Fruit fly (Drosophila melanogaster): ENCODE data around the gene CG1440.

Gene CG1440

DNA sequence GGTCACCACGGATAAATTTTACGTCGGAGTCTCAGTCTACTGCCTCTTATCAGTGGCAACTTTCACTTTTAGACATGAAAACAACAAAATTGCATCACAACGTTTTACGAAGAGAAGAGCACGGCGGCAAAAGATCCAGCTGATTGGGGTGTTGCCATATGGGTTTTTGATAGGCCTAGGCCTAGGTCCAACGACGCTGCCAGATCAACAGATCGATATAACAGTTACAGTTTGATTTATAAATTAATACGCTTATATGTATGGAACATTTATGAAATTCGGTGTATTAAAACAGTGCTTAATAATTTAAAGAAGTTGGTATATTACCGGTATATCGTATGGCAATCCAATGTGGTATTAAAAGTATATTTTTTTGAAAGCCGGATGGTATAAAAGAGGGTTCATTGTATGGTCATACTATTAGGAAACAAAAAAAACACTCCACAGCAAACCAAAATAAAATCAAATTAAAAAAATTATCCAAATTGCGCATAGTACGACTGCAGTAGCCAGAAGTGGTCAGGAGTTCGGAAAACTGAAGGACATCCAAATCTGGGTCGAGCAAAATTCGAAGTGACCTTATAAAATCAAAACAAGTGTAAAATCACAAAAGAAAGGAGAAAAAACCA lies at the start of gene CG1440:
Gene CG1440, plus strand, starts transcription at position 402 of the 629 bp plus-strand sequence.
- no peak for TF ChIP-seq h (optimal IDR thresholded peaks at IDR 0.05)
- no peak for TF ChIP-seq psq (optimal IDR thresholded peaks at IDR 0.05)
- no peak for TF ChIP-seq insv (optimal IDR thresholded peaks at IDR 0.05)
- no peak for TF ChIP-seq Sin3A (optimal IDR thresholded peaks at IDR 0.05)
- no peak for TF ChIP-seq ttk (optimal IDR thresholded peaks at IDR 0.05)

dm6 chrX:8396611-8397010 lies 40.2 kb upstream of the CG1440 start:
- TF ChIP-seq Myc (optimal IDR thresholded peaks at IDR 0.05) = no peak
- TF ChIP-seq ttk (optimal IDR thresholded peaks at IDR 0.05) = no peak

DNA sequence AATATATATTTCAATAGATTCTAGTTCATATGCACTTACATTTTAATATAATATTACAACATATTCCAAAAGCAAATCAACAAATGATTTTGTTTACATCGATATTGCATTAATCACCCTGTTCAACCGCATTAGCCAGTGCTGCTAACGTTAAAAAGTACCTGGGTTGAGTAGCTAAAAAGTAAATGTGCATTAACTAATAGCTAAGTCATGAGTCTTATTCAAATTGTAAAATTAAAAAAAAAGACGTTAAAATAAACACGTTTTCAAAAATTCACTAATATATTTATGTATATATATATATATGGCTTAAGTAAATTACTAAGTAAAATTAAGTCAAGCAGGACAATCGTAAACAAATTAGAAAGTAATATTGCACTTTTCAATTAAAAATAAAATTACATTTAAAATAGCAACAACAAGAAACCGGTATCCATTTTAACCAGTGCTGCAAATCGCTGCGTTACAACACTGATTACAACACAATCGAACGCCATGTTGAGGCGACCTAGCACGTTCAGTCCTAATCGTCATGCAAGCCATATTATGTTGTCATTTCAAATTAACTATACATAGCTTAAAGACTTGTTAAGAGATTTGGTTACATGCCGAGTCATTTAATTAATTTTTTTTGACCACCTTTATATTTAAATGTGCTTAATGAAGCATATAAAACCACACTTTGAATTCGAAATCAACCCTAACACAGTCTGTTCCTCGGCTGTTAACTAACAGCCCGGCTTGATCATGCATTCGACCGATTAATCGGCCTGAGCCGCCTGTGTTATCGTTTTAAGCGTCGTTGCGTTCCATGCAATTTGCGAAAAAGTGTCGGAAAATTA lies 38.5 kb upstream of the CG1440 start, which contains the start of gene CG10555:
Gene CG10555, plus strand, starts transcription at position 764 of the 842 bp plus-strand sequence.
- TF ChIP-seq h (optimal IDR thresholded peaks at IDR 0.05) (no peak), insv (optimal IDR thresholded peaks at IDR 0.05) (no peak), psq (optimal IDR thresholded peaks at IDR 0.05) (no peak), Sin3A (optimal IDR thresholded peaks at IDR 0.05) (no peak), ttk (optimal IDR thresholded peaks at IDR 0.05) (no peak), Myc (optimal IDR thresholded peaks at IDR 0.05) (no peak)

DNA sequence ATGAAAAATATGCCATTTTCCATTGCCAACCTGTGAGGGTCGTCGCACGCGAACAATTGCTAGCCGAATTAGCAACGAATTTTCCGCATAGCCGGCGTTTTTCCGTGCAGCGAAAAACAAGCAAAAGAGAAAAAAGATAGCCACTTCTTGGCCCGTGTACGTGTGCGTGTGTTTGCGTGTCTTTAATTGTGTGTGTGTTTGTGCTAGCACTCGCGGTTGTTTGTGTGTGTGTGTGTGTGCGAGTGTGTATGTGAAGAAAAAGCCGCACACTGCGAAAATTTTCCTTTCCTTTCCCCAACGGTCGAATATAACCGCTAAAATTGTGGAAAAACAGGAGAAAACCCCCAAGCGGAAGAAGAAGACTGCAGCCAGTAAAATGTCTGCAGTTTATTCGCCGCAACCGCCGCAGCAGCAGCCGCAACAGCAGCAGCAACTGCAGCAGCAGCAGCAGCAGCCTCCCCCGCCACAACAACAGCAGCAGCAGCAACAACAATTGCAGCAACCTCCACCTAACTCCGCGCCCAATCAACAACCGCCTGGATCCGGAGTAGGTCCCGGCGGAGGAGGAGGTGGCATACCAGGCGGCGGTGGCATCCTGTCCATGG lies 37.7 kb upstream of the CG1440 start:
- no peak for TF ChIP-seq Sin3A (optimal IDR thresholded peaks at IDR 0.05)
- TF ChIP-seq insv (optimal IDR thresholded peaks at IDR 0.05) = no peak
- no peak for TF ChIP-seq Myc (optimal IDR thresholded peaks at IDR 0.05)
- TF ChIP-seq psq (optimal IDR thresholded peaks at IDR 0.05) = no peak
- TF ChIP-seq ttk (optimal IDR thresholded peaks at IDR 0.05) = no peak
- no peak for TF ChIP-seq h (optimal IDR thresholded peaks at IDR 0.05)

DNA sequence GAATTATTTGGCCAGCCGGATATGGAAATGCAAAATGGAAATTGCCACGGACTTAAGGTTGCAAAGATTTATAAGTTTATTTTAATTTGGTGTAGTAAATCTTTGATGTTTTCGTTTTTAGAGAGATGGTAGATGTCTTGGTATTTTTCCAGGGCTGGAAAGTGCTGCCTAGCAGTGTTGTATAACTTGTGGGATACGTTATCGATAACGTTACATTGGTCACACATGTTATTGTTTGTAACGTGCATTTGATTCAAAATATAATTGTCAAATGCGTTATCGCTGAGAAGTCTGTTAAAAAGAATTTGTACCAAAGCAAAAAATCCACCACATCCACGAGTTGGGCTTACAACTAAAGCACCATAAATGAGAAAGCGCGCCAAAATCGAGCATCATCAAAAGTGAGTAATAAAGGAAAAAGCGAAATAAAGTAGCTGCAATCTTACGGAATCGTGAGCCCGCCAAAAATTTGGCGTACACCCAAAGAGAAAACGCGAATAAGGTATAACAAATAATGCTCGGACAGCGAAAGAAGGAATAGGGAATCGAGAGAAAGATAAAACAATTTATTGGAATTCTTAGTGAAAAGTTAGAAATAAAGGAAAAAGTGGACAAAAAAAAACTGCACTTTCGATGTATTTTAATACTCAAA lies 29.6 kb upstream of the CG1440 start, which contains the start of gene PIG-T:
Gene PIG-T, minus strand, starts transcription at position 140 of the 652 bp plus-strand sequence.
- TF ChIP-seq Sin3A (optimal IDR thresholded peaks at IDR 0.05) (no peak), psq (optimal IDR thresholded peaks at IDR 0.05) (no peak), ttk (optimal IDR thresholded peaks at IDR 0.05) (no peak), h (optimal IDR thresholded peaks at IDR 0.05) (no peak)

DNA sequence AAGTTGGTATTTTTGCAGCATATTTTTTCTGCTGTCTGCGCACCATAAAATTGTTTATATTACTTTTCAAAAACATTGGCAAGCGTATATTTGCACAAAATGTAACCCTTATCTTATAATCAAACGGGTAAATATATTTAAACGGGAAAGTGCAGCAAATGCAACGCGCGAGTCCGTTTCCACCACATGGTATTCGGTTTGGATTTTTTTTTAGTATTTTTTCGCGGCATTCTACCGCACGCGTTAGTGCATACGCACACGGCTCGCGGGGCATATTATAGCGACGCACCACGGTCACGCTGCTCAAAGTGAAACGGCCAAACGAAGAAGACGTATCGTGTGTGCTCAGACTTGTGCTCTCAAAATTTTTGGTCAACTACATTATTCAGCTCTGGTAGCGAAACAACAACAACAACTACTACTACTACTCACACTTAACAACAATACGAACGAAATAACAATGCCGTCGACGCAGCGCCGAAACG lies 27.8 kb upstream of the CG1440 start, which contains the start of gene Trf2:
Gene Trf2, plus strand, starts transcription at position 302 of the 485 bp plus-strand sequence.
- TF ChIP-seq insv (optimal IDR thresholded peaks at IDR 0.05) (no peak), h (optimal IDR thresholded peaks at IDR 0.05) (no peak), psq (optimal IDR thresholded peaks at IDR 0.05) (no peak), Myc (optimal IDR thresholded peaks at IDR 0.05) (no peak), ttk (optimal IDR thresholded peaks at IDR 0.05) (no peak)

DNA sequence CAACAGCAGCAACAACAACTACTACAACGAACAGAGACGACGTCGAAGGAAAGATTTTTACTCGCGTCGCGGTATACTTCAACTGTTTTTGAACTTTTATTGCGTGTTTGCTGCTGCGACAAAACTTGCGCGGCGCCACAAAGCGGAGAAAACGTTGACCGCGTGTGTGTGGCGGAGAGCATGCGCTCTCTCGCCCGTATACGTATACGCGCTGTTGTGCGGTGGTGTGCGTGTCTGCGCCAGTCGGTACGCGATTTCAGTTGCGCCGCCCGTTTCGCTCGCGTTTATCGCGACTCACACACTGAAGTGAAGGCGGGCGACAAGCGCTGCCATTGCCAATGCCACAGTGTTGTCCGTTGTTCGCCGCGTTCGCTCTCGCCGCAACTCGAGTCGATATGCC lies 27.1 kb upstream of the CG1440 start:
- no peak for TF ChIP-seq Myc (optimal IDR thresholded peaks at IDR 0.05)
- no peak for TF ChIP-seq insv (optimal IDR thresholded peaks at IDR 0.05)
- TF ChIP-seq Sin3A (optimal IDR thresholded peaks at IDR 0.05) = no peak
- TF ChIP-seq psq (optimal IDR thresholded peaks at IDR 0.05) = no peak
- no peak for TF ChIP-seq h (optimal IDR thresholded peaks at IDR 0.05)
- TF ChIP-seq ttk (optimal IDR thresholded peaks at IDR 0.05) = no peak

DNA sequence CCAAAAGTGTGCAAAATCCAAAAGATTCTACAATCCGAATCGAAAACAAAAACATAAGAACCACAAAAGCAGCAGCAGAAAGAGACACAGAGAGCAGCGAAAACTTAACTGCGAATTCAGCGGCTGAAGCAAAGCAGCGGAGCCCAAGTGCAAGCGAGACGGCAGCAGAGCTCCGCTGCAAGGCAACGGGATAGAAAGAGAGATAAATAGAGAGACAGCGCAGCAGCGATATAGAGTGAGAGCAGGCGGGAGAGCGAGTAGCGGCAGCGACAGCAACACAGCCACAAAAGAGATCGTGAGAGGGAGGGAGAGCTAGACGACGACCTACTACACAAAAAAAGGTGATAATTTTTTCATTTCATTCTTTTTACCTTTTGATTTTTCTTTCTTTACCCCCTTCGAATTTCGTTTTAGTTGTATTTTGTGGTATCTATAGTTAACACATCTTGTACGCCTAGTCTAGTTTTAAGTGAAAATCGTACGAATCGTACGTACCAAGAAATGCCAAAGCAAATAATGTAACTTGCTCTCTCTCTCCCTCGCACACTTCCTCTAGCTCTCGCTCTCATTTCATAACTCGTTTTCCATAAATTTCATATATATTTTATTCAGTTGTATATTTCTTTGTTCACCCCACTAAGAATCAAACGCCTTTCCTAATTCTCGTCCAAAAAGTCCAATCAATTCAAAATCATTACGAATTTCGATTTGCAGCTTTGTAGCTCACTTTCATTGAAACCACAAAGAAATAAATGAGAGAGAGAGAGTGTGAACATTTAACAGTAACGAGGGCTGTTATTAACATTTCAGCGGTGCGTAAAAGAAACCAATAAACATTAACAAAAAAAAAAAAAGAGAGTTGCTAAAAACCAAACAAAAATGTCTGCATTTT lies 26.3 kb upstream of the CG1440 start:
- TF ChIP-seq psq (optimal IDR thresholded peaks at IDR 0.05) = no peak
- no peak for TF ChIP-seq ttk (optimal IDR thresholded peaks at IDR 0.05)
- TF ChIP-seq insv (optimal IDR thresholded peaks at IDR 0.05) = no peak
- no peak for TF ChIP-seq h (optimal IDR thresholded peaks at IDR 0.05)
- no peak for TF ChIP-seq Sin3A (optimal IDR thresholded peaks at IDR 0.05)
- TF ChIP-seq Myc (optimal IDR thresholded peaks at IDR 0.05) = no peak

DNA sequence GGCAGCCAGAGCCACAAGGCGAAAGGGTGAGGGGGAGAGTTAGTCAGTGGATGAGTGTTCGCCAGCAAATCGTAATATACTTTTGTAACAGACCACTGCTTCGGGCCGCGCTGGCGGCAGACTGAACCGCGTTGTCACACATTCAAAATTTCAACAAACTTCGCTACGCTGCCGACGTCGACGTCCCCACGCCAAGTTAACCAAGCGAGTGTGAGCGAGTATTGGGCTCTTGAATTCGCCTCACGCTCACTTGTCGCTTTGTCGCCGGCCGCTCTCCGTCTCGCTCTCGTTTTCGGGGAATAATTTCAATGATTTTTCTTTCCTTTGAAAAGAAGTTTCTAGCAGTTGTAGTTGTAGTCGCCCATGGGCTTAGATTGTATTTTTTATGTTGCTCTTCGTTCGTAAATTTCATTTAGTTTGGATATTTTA lies 25.3 kb upstream of the CG1440 start, which contains the start of gene lawc:
Gene lawc, minus strand, starts transcription at position 127 of the 429 bp plus-strand sequence.
- no peak for TF ChIP-seq Sin3A (optimal IDR thresholded peaks at IDR 0.05)
- no peak for TF ChIP-seq ttk (optimal IDR thresholded peaks at IDR 0.05)
- no peak for TF ChIP-seq h (optimal IDR thresholded peaks at IDR 0.05)

- TF ChIP-seq psq (optimal IDR thresholded peaks at IDR 0.05) = no peak
- TF ChIP-seq h (optimal IDR thresholded peaks at IDR 0.05) = no peak
- no peak for TF ChIP-seq ttk (optimal IDR thresholded peaks at IDR 0.05)
- TF ChIP-seq insv (optimal IDR thresholded peaks at IDR 0.05) = no peak
- no peak for TF ChIP-seq Myc (optimal IDR thresholded peaks at IDR 0.05)
- no peak for TF ChIP-seq Sin3A (optimal IDR thresholded peaks at IDR 0.05)
Measured at dm6 chrX:8412197-8413160, 24.4 kb upstream of the CG1440 start.
